Worm (Caenorhabditis elegans) whole organism, early embryonic: ENCODE data around the gene T10H4.13.

Experiments
- B0310.2 ChIP-seq: sonication (generic microtip); optimal IDR thresholded peaks from 2 replicates; lab custom pipeline; 2016; ENCODE audit warnings: mild to moderate bottlenecking, missing genetic modification characterization, missing compliant biosample characterization
- F13C5.2 ChIP-seq: sonication (generic microtip); optimal IDR thresholded peaks from 2 replicates; lab custom pipeline; 2017; ENCODE audit warnings: mild to moderate bottlenecking, missing genetic modification characterization, inconsistent platforms, missing compliant biosample characterization
- aly-1 ChIP-seq: sonication (generic microtip); optimal IDR thresholded peaks from 2 replicates; lab custom pipeline; 2016; ENCODE audit warnings: missing genetic modification characterization, missing compliant biosample characterization
- ama-1 ChIP-seq: fragments of 150-350 bp; optimal IDR thresholded peaks from 2 replicates; lab custom pipeline; 2014
- ceh-13 ChIP-seq: fragments of 200-800 bp; sonication (Bioruptor generic); optimal IDR thresholded peaks from 2 replicates; lab custom pipeline; 2018; ENCODE audit warnings: mild to moderate bottlenecking, missing genetic modification characterization, missing compliant biosample characterization
- ceh-36 ChIP-seq: sonication (generic microtip); optimal IDR thresholded peaks from 2 replicates; lab custom pipeline; 2016; ENCODE audit warnings: missing genetic modification characterization, inconsistent platforms, missing compliant biosample characterization
- ets-7 ChIP-seq: sonication (generic microtip); optimal IDR thresholded peaks from 2 replicates; lab custom pipeline; 2016; ENCODE audit warnings: missing genotype, missing genetic modification characterization, missing compliant biosample characterization
- flt-1 ChIP-seq: fragments of 200-800 bp; sonication (Bioruptor generic); IDR thresholded peaks from 2 replicates; pipeline ENCODE4 v1.3.6; 2022; ENCODE audit warnings: missing genetic modification characterization, missing compliant biosample characterization
- hmbx-1 ChIP-seq: sonication (generic microtip); optimal IDR thresholded peaks from 2 replicates; lab custom pipeline; 2016; ENCODE audit warnings: mild to moderate bottlenecking, missing genetic modification characterization, missing compliant biosample characterization
- hmg-4 ChIP-seq: fragments of 200-800 bp; sonication (Bioruptor generic); optimal IDR thresholded peaks from 2 replicates; lab custom pipeline; 2018; ENCODE audit warnings: mild to moderate bottlenecking, missing genetic modification characterization, missing compliant biosample characterization
- hnd-1 ChIP-seq: sonication (generic microtip); optimal IDR thresholded peaks from 2 replicates; lab custom pipeline; 2016; ENCODE audit warnings: missing genetic modification characterization, missing compliant biosample characterization
- pes-1 ChIP-seq: fragments of 200-800 bp; sonication (Bioruptor generic); IDR thresholded peaks from 2 replicates; pipeline ENCODE4 v1.3.6; 2022; ENCODE audit warnings: missing genetic modification reagents, missing genetic modification characterization, missing compliant biosample characterization
- scrt-1 ChIP-seq: fragments of 200-800 bp; sonication (Bioruptor generic); IDR thresholded peaks from 2 replicates; pipeline ENCODE4 v1.3.6; 2022; ENCODE audit warnings: missing genetic modification characterization, missing compliant biosample characterization
- sea-1 ChIP-seq: fragments of 200-800 bp; sonication (Bioruptor generic); conservative IDR thresholded peaks from 2 replicates; pipeline ENCODE4 v1.3.6; 2022; ENCODE audit warnings: missing genetic modification characterization, missing compliant biosample characterization
- tbx-11 ChIP-seq: fragments of 200-800 bp; sonication (Bioruptor generic); IDR thresholded peaks from 2 replicates; pipeline ENCODE4 v1.3.6; 2022; ENCODE audit warnings: missing genetic modification characterization, missing compliant biosample characterization
- tbx-37 ChIP-seq: fragments of 200-800 bp; sonication (Bioruptor generic); conservative IDR thresholded peaks from 2 replicates; pipeline ENCODE4 v1.3.6; 2022; ENCODE audit warnings: missing genetic modification reagents, missing genetic modification characterization, missing compliant biosample characterization
- tra-4 ChIP-seq: sonication (generic microtip); optimal IDR thresholded peaks from 2 replicates; lab custom pipeline; 2017; ENCODE audit warnings: missing genetic modification characterization, missing compliant biosample characterization

Gene T10H4.13

DNA sequence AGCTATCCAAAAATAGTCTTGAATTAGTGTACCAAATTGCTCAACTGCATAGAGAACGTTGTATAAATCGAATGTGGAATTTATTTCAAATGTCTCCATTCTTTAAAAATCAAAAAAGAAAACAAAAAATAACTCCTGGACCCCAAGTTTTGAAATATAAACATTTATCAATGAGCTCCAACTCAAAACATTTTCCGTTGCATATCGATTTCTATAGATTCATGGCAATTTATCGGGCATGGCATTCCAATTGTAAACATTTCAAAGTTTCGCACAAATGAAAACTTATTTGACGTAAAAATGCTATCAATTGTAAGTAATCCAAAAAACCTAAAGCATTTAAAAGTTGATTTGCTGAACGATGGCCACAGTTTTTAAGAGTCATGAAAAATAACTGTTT lies 28.8 kb downstream of the T10H4.13 start, which contains the start of gene srw-12:
TSS of gene srw-12 (minus strand) at position 101 of the 400 bp plus-strand sequence.
- TF ChIP-seq F13C5.2 (no peak), pes-1 (GFP tag; lab: Robert Waterston, UW) (no peak)

DNA sequence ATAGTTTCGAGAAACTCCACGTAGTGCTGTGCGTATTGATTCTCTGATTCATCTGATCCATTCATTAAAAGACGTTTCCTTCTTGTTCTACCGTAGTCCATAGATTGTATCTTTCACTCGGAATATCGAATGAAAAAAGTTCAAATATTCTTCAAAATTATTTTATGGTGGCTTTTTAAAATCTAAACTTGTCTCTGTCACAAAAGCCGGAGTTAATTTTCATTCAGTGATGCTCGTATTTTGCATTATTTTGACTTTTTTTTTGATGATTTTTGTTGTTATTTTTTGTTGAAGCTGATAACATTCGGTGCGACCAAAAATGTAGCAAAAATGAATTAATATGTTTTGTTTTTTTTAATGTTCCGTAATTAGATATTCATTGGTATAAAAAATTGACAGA lies 31.6 kb downstream of the T10H4.13 start, which contains the start of gene nhr-164:
TSS of gene nhr-164 (minus strand) at position 101 of the 400 bp plus-strand sequence.
- no peak for TF ChIP-seq sea-1 (GFP tag; lab: Robert Waterston, UW)

DNA sequence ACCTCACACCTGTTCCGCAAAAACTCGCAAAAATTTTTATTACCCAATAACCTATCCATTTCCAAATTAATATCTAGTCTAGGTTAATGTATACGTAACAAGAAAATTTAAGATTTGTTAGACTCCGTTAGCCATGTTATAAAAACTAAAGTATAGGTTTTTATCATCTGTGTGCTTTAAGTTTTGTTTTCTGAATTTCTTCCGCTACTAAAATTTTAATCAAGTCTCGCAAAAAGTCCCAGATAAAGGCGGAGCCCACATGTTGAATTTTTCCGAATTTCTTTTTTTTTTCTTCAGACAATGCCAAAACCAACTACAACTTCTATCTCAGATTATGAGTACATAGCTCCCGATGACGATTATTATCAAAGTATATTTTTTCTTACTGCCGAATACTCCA lies 35.1 kb downstream of the T10H4.13 start, which contains the start of gene srw-13:
TSS of gene srw-13 (plus strand) at position 301 of the 400 bp plus-strand sequence.
- TF ChIP-seq ets-7 (tag; lab: Kevin White, UChicago) (no peak), hmg-4 (GFP tag; lab: Kevin White, UChicago) (no peak), F13C5.2 (no peak), ama-1 (no peak), tra-4 (tag; lab: Kevin White, UChicago) (no peak), aly-1 (no peak)

DNA sequence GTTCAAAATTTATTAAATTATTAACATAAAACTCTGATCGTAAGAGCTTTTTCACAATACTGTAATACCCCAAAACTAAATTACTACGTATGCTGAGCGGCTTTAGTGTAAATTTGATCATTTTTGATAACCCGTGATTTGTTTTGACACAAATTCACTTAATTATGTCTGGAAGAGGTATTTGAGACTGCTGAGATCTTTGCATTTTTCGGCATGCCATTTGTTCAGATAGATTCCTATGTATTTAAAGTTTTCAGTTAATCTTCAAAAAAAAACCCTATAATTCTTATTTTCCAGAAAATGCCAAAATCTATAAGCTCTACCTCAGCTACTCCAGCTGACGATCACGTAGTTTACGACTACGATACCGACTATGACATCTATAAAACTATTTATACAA lies 37.1 kb downstream of the T10H4.13 start, which contains the start of gene srw-15:
TSS of gene srw-15 (plus strand) at position 301 of the 400 bp plus-strand sequence.
- TF ChIP-seq F13C5.2 (no peak), hnd-1 (tag; lab: Kevin White, UChicago) (no peak), hmbx-1 (tag; lab: Kevin White, UChicago) (no peak), tbx-11 (GFP tag; lab: Robert Waterston, UW) (no peak), B0310.2 (no peak), hmg-4 (GFP tag; lab: Kevin White, UChicago) (no peak), scrt-1 (GFP tag; lab: Robert Waterston, UW) (no peak), flt-1 (GFP tag; lab: Robert Waterston, UW) (no peak), ceh-13 (GFP tag; lab: Kevin White, UChicago) (no peak), aly-1 (no peak), tra-4 (tag; lab: Kevin White, UChicago) (no peak), ceh-36 (tag; lab: Kevin White, UChicago) (no peak), tbx-37 (GFP tag; lab: Robert Waterston, UW) (no peak), sea-1 (GFP tag; lab: Robert Waterston, UW) (no peak), pes-1 (GFP tag; lab: Robert Waterston, UW) (no peak)

DNA sequence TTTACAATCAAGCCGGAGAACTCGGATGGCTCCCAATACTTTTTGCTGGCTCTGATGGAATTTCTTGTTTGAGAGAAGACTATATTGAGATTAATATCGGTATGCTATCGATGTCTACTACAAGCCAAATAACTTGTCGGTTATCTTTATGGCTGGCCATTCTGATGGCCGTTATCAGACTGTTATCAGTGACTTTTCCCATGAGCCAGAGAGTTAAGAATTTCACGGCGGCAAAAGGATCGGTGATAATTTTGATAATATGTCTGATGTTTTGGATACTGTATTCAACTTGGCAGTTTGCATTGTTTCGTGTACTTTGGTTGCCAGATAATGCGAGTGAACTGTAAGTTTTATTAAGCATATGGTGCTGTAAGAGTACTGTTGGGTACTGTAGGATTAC lies 41.1 kb downstream of the T10H4.13 start:
- TF ChIP-seq hnd-1 (tag; lab: Kevin White, UChicago) (no peak), ets-7 (tag; lab: Kevin White, UChicago) (no peak), flt-1 (GFP tag; lab: Robert Waterston, UW) (no peak), aly-1 (no peak), tbx-37 (GFP tag; lab: Robert Waterston, UW) (no peak), tra-4 (tag; lab: Kevin White, UChicago) (no peak), B0310.2 (no peak), ceh-36 (tag; lab: Kevin White, UChicago) (no peak), pes-1 (GFP tag; lab: Robert Waterston, UW) (no peak), hmbx-1 (tag; lab: Kevin White, UChicago) (no peak), ama-1 (no peak), tbx-11 (GFP tag; lab: Robert Waterston, UW) (no peak), ceh-13 (GFP tag; lab: Kevin White, UChicago) (no peak), sea-1 (GFP tag; lab: Robert Waterston, UW) (no peak), hmg-4 (GFP tag; lab: Kevin White, UChicago) (no peak), scrt-1 (GFP tag; lab: Robert Waterston, UW) (no peak), F13C5.2 (no peak)

DNA sequence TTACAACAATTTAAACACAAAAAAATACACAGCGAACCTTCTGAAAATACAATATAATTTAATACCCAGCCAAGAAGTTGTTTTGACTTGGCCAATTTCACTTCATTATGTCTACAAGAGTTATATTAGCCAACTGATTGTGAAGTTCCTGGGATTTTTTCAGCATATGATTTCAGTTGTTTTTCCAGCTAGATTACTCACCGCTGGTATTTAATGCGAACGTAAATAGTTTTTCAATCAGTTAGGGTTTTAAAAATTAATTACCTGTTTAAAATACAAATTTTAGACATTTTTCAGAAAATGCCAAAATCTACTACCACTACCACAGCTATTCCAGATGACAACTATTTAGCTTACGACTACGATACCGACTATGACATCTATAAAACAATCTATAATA lies 41.7 kb downstream of the T10H4.13 start, which contains the start of gene srw-14:
TSS of gene srw-14 (plus strand) at position 301 of the 400 bp plus-strand sequence.
- TF ChIP-seq tbx-11 (GFP tag; lab: Robert Waterston, UW) (no peak), ama-1 (no peak), hmbx-1 (tag; lab: Kevin White, UChicago) (no peak), scrt-1 (GFP tag; lab: Robert Waterston, UW) (no peak), ceh-13 (GFP tag; lab: Kevin White, UChicago) (no peak), ets-7 (tag; lab: Kevin White, UChicago) (no peak), tra-4 (tag; lab: Kevin White, UChicago) (no peak), tbx-37 (GFP tag; lab: Robert Waterston, UW) (no peak)

DNA sequence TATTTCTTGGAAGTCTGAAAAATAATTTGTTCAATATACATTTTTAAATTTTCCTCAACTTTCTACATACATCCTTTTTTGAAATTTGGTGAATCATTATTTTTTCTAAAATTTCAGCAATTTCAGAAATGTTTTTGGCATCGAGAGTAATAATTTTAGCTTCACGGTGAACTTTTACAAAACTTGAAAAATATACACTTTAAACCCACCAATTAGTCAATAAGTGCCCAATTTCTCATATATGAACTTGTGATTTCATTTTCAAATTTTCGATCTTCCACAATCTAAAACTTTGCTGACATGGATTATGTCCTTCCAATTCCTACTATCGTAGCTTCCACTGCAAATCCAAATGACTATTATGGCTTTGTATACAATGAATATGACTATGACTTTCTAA lies 43.6 kb downstream of the T10H4.13 start, which contains the start of gene srw-24:
TSS of gene srw-24 (plus strand) at position 301 of the 400 bp plus-strand sequence.
- no peak for TF ChIP-seq hnd-1 (tag; lab: Kevin White, UChicago)
- TF ChIP-seq scrt-1 (GFP tag; lab: Robert Waterston, UW), result no peak
- no peak for TF ChIP-seq hmbx-1 (tag; lab: Kevin White, UChicago)

DNA sequence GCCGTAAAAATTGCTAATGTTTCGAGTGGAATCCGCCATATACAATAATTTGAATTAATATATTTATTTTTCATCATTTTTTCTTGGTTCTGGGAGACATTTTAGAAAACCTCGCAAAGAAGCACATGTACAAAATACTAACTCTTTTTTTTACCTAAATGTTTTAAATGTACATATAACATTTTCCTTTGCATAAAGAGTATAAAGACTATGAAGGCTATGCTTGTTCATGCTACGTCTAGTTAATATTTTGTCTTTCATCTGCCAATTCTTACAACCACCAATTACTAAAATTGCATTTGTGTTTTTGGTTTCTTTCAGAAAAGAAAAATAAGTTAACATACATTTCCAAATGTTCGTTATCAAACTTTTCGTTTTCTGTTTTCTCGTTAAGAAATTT lies 46.0 kb downstream of the T10H4.13 start, which contains the start of gene irld-25:
TSS of gene irld-25 (plus strand) at position 301 of the 400 bp plus-strand sequence.
- TF ChIP-seq ceh-36 (tag; lab: Kevin White, UChicago) (no peak), ceh-13 (GFP tag; lab: Kevin White, UChicago) (no peak), scrt-1 (GFP tag; lab: Robert Waterston, UW) (no peak), tbx-37 (GFP tag; lab: Robert Waterston, UW) (no peak), hmg-4 (GFP tag; lab: Kevin White, UChicago) (no peak), aly-1 (no peak), flt-1 (GFP tag; lab: Robert Waterston, UW) (no peak), F13C5.2 (no peak), tbx-11 (GFP tag; lab: Robert Waterston, UW) (no peak), sea-1 (GFP tag; lab: Robert Waterston, UW) (no peak), hnd-1 (tag; lab: Kevin White, UChicago) (no peak), pes-1 (GFP tag; lab: Robert Waterston, UW) (no peak), ama-1 (no peak), tra-4 (tag; lab: Kevin White, UChicago) (no peak)
